Fruit fly (Drosophila melanogaster): ENCODE results near the gene Dsp1.

Gene Dsp1

DNA sequence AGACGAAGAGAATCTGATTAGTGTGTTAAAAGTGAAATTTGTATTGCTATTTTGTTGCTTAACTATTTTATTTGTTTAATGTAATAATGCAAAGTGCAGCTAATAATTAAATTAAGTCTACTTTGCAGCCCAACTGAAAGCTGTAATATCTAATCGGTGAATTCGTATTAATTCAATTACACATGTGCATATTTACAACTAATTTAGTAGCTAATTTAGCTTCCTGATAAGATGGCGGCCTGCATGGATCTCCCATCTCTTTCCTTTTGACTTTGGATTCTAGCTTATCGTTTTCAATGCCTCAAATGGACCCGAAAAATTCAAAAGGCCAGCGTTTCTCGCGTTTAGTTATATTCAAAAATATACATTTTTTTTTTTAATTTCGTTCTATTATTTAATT lies 23.6 kb upstream of the Dsp1 start:
- TF ChIP-seq Crg-1 (GFP tag; optimal IDR thresholded peaks at IDR 0.05), result no peak
- TF ChIP-seq CG14711 (tag; optimal IDR thresholded peaks at IDR 0.05), result no peak
- TF ChIP-seq CG11617 (GFP tag; optimal IDR thresholded peaks at IDR 0.05), result no peak
- TF ChIP-seq CG12768 (GFP tag; optimal IDR thresholded peaks at IDR 0.05), result no peak
- no peak for TF ChIP-seq Mnt (GFP tag; optimal IDR thresholded peaks at IDR 0.05)

DNA sequence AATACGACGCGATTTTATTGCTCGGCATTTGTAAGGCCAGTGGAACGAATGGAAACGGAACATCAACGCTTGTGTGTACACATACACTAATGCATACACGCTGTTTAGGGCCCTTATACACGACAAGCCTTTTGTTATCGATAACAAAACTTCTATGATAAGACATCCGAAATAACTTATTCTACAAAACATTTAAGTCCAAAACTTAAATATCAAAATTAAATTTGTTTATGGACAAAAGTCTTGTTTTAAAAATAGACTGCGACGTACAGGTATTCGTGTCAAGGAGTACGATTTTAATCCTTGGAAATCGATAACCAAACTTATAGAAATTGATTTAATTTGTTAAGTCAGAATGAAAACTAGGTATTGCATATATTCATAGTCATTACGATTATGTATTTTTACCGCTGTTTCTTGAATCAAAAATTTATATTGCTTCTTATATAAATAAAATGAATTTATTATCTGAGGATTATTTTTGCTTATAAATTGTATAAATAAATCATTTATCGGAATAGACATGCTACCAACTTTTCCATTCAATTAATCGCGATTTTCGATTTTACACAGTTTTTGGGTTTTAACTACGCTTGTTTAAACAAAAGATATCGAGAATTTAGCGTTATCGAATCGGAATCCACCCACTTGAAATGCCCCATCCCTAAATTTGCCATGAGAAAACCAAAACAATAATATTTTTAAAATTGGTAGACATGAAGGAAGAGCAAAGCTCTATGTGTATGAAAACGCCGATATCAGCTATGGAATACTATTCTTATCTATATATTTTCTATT lies 20.1 kb upstream of the Dsp1 start, which contains the start of the genes CG9915 and SWIP:
TSS of gene CG9915 (minus strand) at position 61 of the 798 bp plus-strand sequence.
TSS of gene SWIP (plus strand) at position 632 of the 798 bp plus-strand sequence.
- no peak for TF ChIP-seq CG7045 (GFP tag; optimal IDR thresholded peaks at IDR 0.05)
- TF ChIP-seq kay (GFP tag; ENCODE audit: borderline replicate concordance), result peak; percentile 55
- TF ChIP-seq cic (GFP tag; optimal IDR thresholded peaks at IDR 0.05), result no peak
- peak; percentile 1 for TF ChIP-seq CG7101 (tag; optimal IDR thresholded peaks at IDR 0.05)
- TF ChIP-seq Crg-1 (GFP tag; optimal IDR thresholded peaks at IDR 0.05), result peak; percentile 4
- peak; percentile 5 for TF ChIP-seq pad (GFP tag; optimal IDR thresholded peaks at IDR 0.05)
- peak; percentile 14 for TF ChIP-seq CG14711 (tag; optimal IDR thresholded peaks at IDR 0.05)
- no peak for TF ChIP-seq CG5204 (GFP tag; optimal IDR thresholded peaks at IDR 0.05)
- TF ChIP-seq CG11617 (GFP tag; optimal IDR thresholded peaks at IDR 0.05), result peak; percentile 43
- TF ChIP-seq bab1 (GFP tag; optimal IDR thresholded peaks at IDR 0.05), result peak; percentile 79
- TF ChIP-seq tj (GFP tag; optimal IDR thresholded peaks at IDR 0.05), result peak; percentile 31

dm6 chrX:16318858-16319557 lies 14.4 kb upstream of the Dsp1 start:
- TF ChIP-seq ovo (GFP tag; optimal IDR thresholded peaks at IDR 0.05) (peak; percentile 85), tj (GFP tag; optimal IDR thresholded peaks at IDR 0.05) (peak; percentile 65), toe (GFP tag; optimal IDR thresholded peaks at IDR 0.05) (no peak), pad (GFP tag; optimal IDR thresholded peaks at IDR 0.05) (peak; percentile 37), cic (GFP tag; optimal IDR thresholded peaks at IDR 0.05) (peak; percentile 78), Mnt (GFP tag; optimal IDR thresholded peaks at IDR 0.05) (peak; percentile 94), CG11617 (GFP tag; optimal IDR thresholded peaks at IDR 0.05) (no peak), Crg-1 (GFP tag; optimal IDR thresholded peaks at IDR 0.05) (peak; percentile 27), CG7101 (tag; optimal IDR thresholded peaks at IDR 0.05) (peak; percentile 28)

dm6 chrX:16319558-16319924 lies 13.9 kb upstream of the Dsp1 start:
- TF ChIP-seq cnc (optimal IDR thresholded peaks at IDR 0.05) (peak in 1 of 2 experiments; percentile 56), CG11617 (GFP tag; optimal IDR thresholded peaks at IDR 0.05) (no peak), ovo (GFP tag; optimal IDR thresholded peaks at IDR 0.05) (no peak), CG33017 (tag; optimal IDR thresholded peaks at IDR 0.05) (no peak), kay (GFP tag; ENCODE audit: borderline replicate concordance) (peak; percentile 86), Clk (GFP tag; optimal IDR thresholded peaks at IDR 0.05) (no peak), Crg-1 (GFP tag; optimal IDR thresholded peaks at IDR 0.05) (no peak)

DNA sequence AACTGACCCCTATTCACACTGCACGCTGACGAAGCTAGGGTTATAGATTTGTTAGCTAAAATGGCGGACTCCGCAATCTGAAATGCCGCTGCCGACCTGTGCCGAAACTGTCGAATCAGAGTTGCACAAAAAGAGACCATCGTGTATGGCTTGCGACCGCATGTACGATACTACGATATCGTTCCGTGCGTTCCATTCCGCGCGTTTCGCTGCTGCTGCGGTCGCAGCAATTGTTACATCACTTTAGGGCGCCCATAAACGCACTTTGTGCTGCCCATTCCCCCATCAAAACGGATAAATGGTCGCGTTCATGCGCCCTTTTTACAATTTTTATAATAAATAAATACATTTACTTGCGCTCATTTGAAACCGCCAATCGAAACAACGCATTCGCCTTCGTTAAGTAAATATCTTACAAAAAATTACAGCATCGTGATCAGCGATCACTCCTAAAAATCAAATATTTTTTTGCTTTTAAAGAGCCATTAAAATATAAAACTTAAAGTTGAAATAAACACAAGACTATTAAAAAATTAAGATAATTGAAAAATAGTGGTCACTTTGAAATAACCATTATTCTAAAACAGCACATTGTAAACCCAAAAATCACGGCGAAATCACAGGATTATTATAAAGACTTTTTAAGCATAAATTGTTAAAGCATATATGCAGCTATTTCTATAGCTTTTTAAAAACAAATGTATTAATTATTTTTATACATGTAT lies 13.1 kb upstream of the Dsp1 start, which contains the start of gene Cyp1:
TSS of gene Cyp1 (minus strand) at position 174 of the 725 bp plus-strand sequence.
- TF ChIP-seq kay (GFP tag; ENCODE audit: borderline replicate concordance) (no peak), Crg-1 (GFP tag; optimal IDR thresholded peaks at IDR 0.05) (peak; percentile 72), cic (GFP tag; optimal IDR thresholded peaks at IDR 0.05) (peak; percentile 17), CG7101 (tag; optimal IDR thresholded peaks at IDR 0.05) (peak; percentile 66), CG12768 (GFP tag; optimal IDR thresholded peaks at IDR 0.05) (peak; percentile 58), CG14711 (tag; optimal IDR thresholded peaks at IDR 0.05) (peak; percentile 58), CG1620 (GFP tag; optimal IDR thresholded peaks at IDR 0.05) (peak; percentile 40), toe (GFP tag; optimal IDR thresholded peaks at IDR 0.05) (no peak), Hr96 (GFP tag; optimal IDR thresholded peaks at IDR 0.05) (no peak), CG33017 (tag; optimal IDR thresholded peaks at IDR 0.05) (peak; percentile 13), tj (GFP tag; optimal IDR thresholded peaks at IDR 0.05) (peak; percentile 75), bab1 (GFP tag; optimal IDR thresholded peaks at IDR 0.05) (peak; percentile 50), CG11617 (GFP tag; optimal IDR thresholded peaks at IDR 0.05) (peak; percentile 21), cnc (optimal IDR thresholded peaks at IDR 0.05) (no peak), CG5204 (GFP tag; optimal IDR thresholded peaks at IDR 0.05) (no peak), Mnt (GFP tag; optimal IDR thresholded peaks at IDR 0.05) (peak; percentile 86), ovo (GFP tag; optimal IDR thresholded peaks at IDR 0.05) (peak; percentile 31), Clk (GFP tag; optimal IDR thresholded peaks at IDR 0.05) (no peak), CG7045 (GFP tag; optimal IDR thresholded peaks at IDR 0.05) (no peak), pad (GFP tag; optimal IDR thresholded peaks at IDR 0.05) (peak; percentile 13)

DNA sequence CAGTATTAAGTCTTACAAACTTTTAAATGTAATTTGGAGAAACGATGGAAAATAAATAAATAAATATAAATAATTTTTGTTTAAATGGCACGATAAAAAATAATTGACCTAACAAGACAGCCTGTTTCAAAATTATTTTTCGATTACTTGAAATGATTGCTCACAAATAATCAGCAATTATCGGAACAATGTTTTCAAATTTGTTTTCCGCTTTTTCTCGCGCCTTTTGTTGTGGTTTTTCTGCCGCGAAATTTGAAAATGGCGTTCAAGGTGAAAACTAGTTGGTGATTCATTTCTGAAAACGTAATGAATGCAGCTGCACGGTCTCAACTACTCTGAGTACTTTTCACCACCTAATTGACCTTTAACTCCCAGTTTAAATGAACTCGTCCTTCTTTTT lies 12.4 kb upstream of the Dsp1 start:
- no peak for TF ChIP-seq tj (GFP tag; optimal IDR thresholded peaks at IDR 0.05)
- no peak for TF ChIP-seq cnc (optimal IDR thresholded peaks at IDR 0.05)
- peak; percentile 39 for TF ChIP-seq bab1 (GFP tag; optimal IDR thresholded peaks at IDR 0.05)
- TF ChIP-seq CG14711 (tag; optimal IDR thresholded peaks at IDR 0.05), result peak; percentile 1
- no peak for TF ChIP-seq kay (GFP tag; ENCODE audit: borderline replicate concordance)
- no peak for TF ChIP-seq Hr96 (GFP tag; optimal IDR thresholded peaks at IDR 0.05)

Measured in whole organism, adult.